Worm (Caenorhabditis elegans) whole organism, young adult: Measurements from ENCODE around the gene haao-1.

ENCODE experiments used
- B0336.3 ChIP-seq: fragments of 200-800 bp; sonication (Bioruptor generic); IDR thresholded peaks from 2 replicates; pipeline ENCODE4 v1.3.6; 2022; ENCODE audit warnings: missing genetic modification characterization, missing compliant biosample characterization
- lin-26 ChIP-seq: fragments of 200-800 bp; sonication (Bioruptor generic); IDR thresholded peaks from 2 replicates; pipeline ENCODE4 v1.3.6; 2022; ENCODE audit warnings: missing genetic modification reagents, missing genetic modification characterization, missing compliant biosample characterization
- unc-130 ChIP-seq: sonication (generic microtip); optimal IDR thresholded peaks from 2 replicates; lab custom pipeline; 2016; ENCODE audit warnings: missing genetic modification reagents, missing genetic modification characterization, missing compliant biosample characterization

DNA sequence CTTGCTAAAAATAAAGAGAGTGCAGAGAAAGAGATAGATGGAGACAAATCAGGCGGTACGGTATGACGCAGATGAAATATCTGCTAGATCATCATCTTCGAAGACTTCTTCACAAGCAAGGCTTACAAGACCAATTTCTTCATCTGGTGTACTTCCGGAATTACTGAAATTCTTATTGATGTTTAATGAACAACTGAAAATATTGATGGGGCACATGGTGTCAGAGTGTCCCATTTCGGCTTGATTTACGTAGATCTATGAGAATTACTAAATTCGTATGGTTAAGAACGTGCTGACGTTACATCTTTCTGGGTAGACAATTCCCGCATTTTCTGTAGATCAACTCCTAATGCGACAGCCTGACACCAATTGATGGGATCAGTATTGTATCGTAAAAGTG is 52.0 kb downstream of the haao-1 start:
- TF ChIP-seq B0336.3 (GFP tag; lab: Robert Waterston, UW) = no peak
- TF ChIP-seq unc-130 (GFP tag; lab: Kevin White, UChicago) = no peak
- no peak for TF ChIP-seq lin-26
